Fruit fly (Drosophila melanogaster) whole organism, embryonic: Measurements from ENCODE around the gene Spn28B.

Experiments
- BtbVII ChIP-seq: fragments of 200-800 bp; sonication (Bioruptor generic); optimal IDR thresholded peaks from 3 replicates; lab custom pipeline; 2017; ENCODE audit warnings: missing biosample characterization, mild to moderate bottlenecking, missing genetic modification characterization
- CG12942 ChIP-seq: fragments of 200-800 bp; sonication (Bioruptor generic); optimal IDR thresholded peaks from 3 replicates; lab custom pipeline; 2016; ENCODE audit warnings: missing biosample characterization, missing genetic modification characterization
- CG14441 ChIP-seq: fragments of 200-800 bp; sonication (Bioruptor generic); IDR thresholded peaks from 2 replicates; pipeline ENCODE4 v1.3.6; 2022; ENCODE audit warnings: missing biosample characterization, missing genetic modification characterization
- CG1603 ChIP-seq: fragments of 200-800 bp; sonication (Bioruptor generic); optimal IDR thresholded peaks from 2 replicates; lab custom pipeline; 2019; ENCODE audit warnings: missing biosample characterization, mild to moderate bottlenecking, missing genetic modification characterization, moderate library complexity
- CG16863 ChIP-seq: fragments of 200-800 bp; sonication (Bioruptor generic); optimal IDR thresholded peaks from 3 replicates; lab custom pipeline; 2016; ENCODE audit warnings: missing biosample characterization, missing genetic modification characterization
- CG17612 ChIP-seq: fragments of 200-800 bp; sonication (Bioruptor generic); IDR thresholded peaks from 2 replicates; pipeline ENCODE4 v1.3.6; 2022; ENCODE audit warnings: missing biosample characterization, missing genetic modification characterization
- CG3065 ChIP-seq: fragments of 200-800 bp; sonication (Bioruptor generic); optimal IDR thresholded peaks from 2 replicates; lab custom pipeline; 2016; ENCODE audit warnings: missing biosample characterization, missing genetic modification characterization
- CG4617 ChIP-seq: fragments of 200-800 bp; sonication (Bioruptor generic); optimal IDR thresholded peaks from 3 replicates; lab custom pipeline; 2016; ENCODE audit warnings: missing biosample characterization, missing genetic modification characterization, borderline replicate concordance
- CG7372 ChIP-seq: fragments of 200-800 bp; sonication (Bioruptor generic); IDR thresholded peaks from 2 replicates; pipeline ENCODE4 v1.3.6; 2022; ENCODE audit warnings: missing biosample characterization, missing genetic modification characterization
- CG8388 ChIP-seq: fragments of 200-800 bp; sonication (Bioruptor generic); optimal IDR thresholded peaks from 2 replicates; lab custom pipeline; 2019; ENCODE audit warnings: missing biosample characterization, mild to moderate bottlenecking, missing genetic modification characterization, moderate library complexity
- Dip2 ChIP-seq: fragments of 200-800 bp; sonication (Bioruptor generic); IDR thresholded peaks from 2 replicates; pipeline ENCODE4 v1.3.6; 2022; ENCODE audit warnings: missing biosample characterization, missing genetic modification characterization
- Dip3 ChIP-seq: fragments of 200-800 bp; sonication (Bioruptor generic); optimal IDR thresholded peaks from 3 replicates; lab custom pipeline; 2016; ENCODE audit warnings: missing biosample characterization, missing genetic modification characterization
- Dll ChIP-seq: fragments of 200-800 bp; sonication (Bioruptor generic); IDR thresholded peaks from 4 replicates; pipeline ENCODE4 v1.3.6; 2022; ENCODE audit warnings: missing biosample characterization, missing genetic modification characterization; ENCODE audit not compliant: partially characterized antibody
- Dref ChIP-seq: fragments of 200-800 bp; sonication (Bioruptor generic); IDR thresholded peaks from 2 replicates; pipeline ENCODE4 v1.3.6; 2022; ENCODE audit warnings: missing biosample characterization, missing genetic modification characterization
- ERR ChIP-seq: fragments of 200-800 bp; sonication (Bioruptor generic); optimal IDR thresholded peaks from 2 replicates; lab custom pipeline; 2016; ENCODE audit warnings: missing biosample characterization, missing genetic modification characterization
- Fer1 ChIP-seq: fragments of 200-800 bp; sonication (Bioruptor generic); optimal IDR thresholded peaks from 2 replicates; lab custom pipeline; 2017; ENCODE audit warnings: missing biosample characterization, mild to moderate bottlenecking, missing genetic modification characterization
- HHEX ChIP-seq: fragments of 200-800 bp; sonication (Bioruptor generic); optimal IDR thresholded peaks from 3 replicates; lab custom pipeline; 2017; ENCODE audit warnings: missing biosample characterization, mild to moderate bottlenecking, missing genetic modification characterization, missing genetic modification reagents
- HLH4C ChIP-seq: fragments of 200-800 bp; sonication (Bioruptor generic); IDR thresholded peaks from 3 replicates; pipeline ENCODE4 v1.3.6; 2022; ENCODE audit warnings: missing biosample characterization, missing genetic modification characterization; ENCODE audit not compliant: partially characterized antibody
- Hand ChIP-seq: fragments of 200-800 bp; sonication (Bioruptor generic); optimal IDR thresholded peaks from 2 replicates; lab custom pipeline; 2017; ENCODE audit warnings: mild to moderate bottlenecking, missing biosample characterization, missing genetic modification reagents, missing genetic modification characterization
- Hr3 ChIP-seq: fragments of 200-800 bp; sonication (Bioruptor generic); optimal IDR thresholded peaks from 3 replicates; lab custom pipeline; 2016; ENCODE audit warnings: missing biosample characterization, missing genetic modification characterization
- Hsf ChIP-seq: fragments of 200-800 bp; sonication (Bioruptor generic); optimal IDR thresholded peaks from 3 replicates; lab custom pipeline; 2016; ENCODE audit warnings: missing biosample characterization, missing genetic modification characterization
- Lim3 ChIP-seq: fragments of 200-800 bp; sonication (Bioruptor generic); IDR thresholded peaks from 2 replicates; pipeline ENCODE4 v1.3.6; 2022; ENCODE audit warnings: missing biosample characterization, missing genetic modification characterization
- Mes4 ChIP-seq: fragments of 200-800 bp; sonication (Bioruptor generic); optimal IDR thresholded peaks from 2 replicates; lab custom pipeline; 2016; ENCODE audit warnings: missing biosample characterization, missing genetic modification characterization
- Mrtf ChIP-seq: fragments of 200-800 bp; sonication (Bioruptor generic); IDR thresholded peaks from 3 replicates; pipeline ENCODE4 v1.3.6; 2022; ENCODE audit warnings: missing biosample characterization, missing genetic modification characterization
- Neu2 ChIP-seq: fragments of 200-800 bp; sonication (Bioruptor generic); optimal IDR thresholded peaks from 3 replicates; lab custom pipeline; 2016; ENCODE audit warnings: missing biosample characterization, missing genetic modification characterization, borderline replicate concordance
- Nf-YB ChIP-seq: fragments of 200-800 bp; sonication (Bioruptor generic); optimal IDR thresholded peaks from 3 replicates; lab custom pipeline; 2019; ENCODE audit warnings: missing biosample characterization, mild to moderate bottlenecking, missing genetic modification characterization, moderate library complexity
- Oaz ChIP-seq: fragments of 200-800 bp; sonication (Bioruptor generic); IDR thresholded peaks from 2 replicates; pipeline ENCODE4 v1.3.6; 2022; ENCODE audit warnings: missing biosample characterization, missing genetic modification characterization
- Ravus ChIP-seq: fragments of 200-800 bp; sonication (Bioruptor generic); IDR thresholded peaks from 2 replicates; pipeline ENCODE4 v1.3.6; 2022; ENCODE audit warnings: missing biosample characterization, missing genetic modification characterization
- Sin3A ChIP-seq: fragments of >200 bp; optimal IDR thresholded peaks from 2 replicates; lab custom pipeline; 2018
- Six4 ChIP-seq: fragments of 200-800 bp; sonication (Bioruptor generic); optimal IDR thresholded peaks from 2 replicates; lab custom pipeline; 2016; ENCODE audit warnings: missing biosample characterization, missing genetic modification characterization
- Sry-δ ChIP-seq: fragments of 200-800 bp; sonication (Bioruptor generic); optimal IDR thresholded peaks from 2 replicates; lab custom pipeline; 2016; ENCODE audit warnings: missing biosample characterization, missing genetic modification characterization
- al ChIP-seq: fragments of 200-800 bp; sonication (Bioruptor generic); IDR thresholded peaks from 2 replicates; pipeline ENCODE4 v1.3.6; 2022; ENCODE audit warnings: missing biosample characterization, missing genetic modification characterization
- az2 ChIP-seq: fragments of 200-800 bp; sonication (Bioruptor generic); optimal IDR thresholded peaks from 3 replicates; lab custom pipeline; 2016; ENCODE audit warnings: missing biosample characterization, missing genetic modification characterization
- crc ChIP-seq: fragments of 200-800 bp; sonication (Bioruptor generic); optimal IDR thresholded peaks from 2 replicates; lab custom pipeline; 2016; ENCODE audit warnings: missing biosample characterization, missing genetic modification characterization
- dmrt99B ChIP-seq: fragments of 200-800 bp; sonication (Bioruptor generic); optimal IDR thresholded peaks from 2 replicates; lab custom pipeline; 2018; ENCODE audit warnings: missing biosample characterization, mild to moderate bottlenecking, missing genetic modification characterization, moderate library complexity
- esg ChIP-seq: fragments of 200-800 bp; sonication (Bioruptor generic); conservative IDR thresholded peaks from 2 replicates; pipeline ENCODE4 v1.3.6; 2022; ENCODE audit warnings: missing biosample characterization, missing genetic modification characterization
- hth ChIP-seq: fragments of >200 bp; optimal IDR thresholded peaks from 2 replicates; lab custom pipeline; 2017; ENCODE audit warnings: inconsistent platforms
- lola ChIP-seq, 3 experiments: fragments of >200 bp in 2 of 3; fragments of 200-800 bp in 1 of 3; sonication (Bioruptor generic) in 1 of 3; optimal IDR thresholded peaks; 2 replicates each; lab custom pipeline; 2017 to 2019; ENCODE audit warnings: missing biosample characterization in 3 of 3, missing genetic modification characterization in 3 of 3, mild to moderate bottlenecking in 1 of 3, moderate library complexity in 1 of 3
- nerfin-1 ChIP-seq: fragments of 200-800 bp; sonication (Bioruptor generic); optimal IDR thresholded peaks from 3 replicates; lab custom pipeline; 2019; ENCODE audit warnings: missing biosample characterization, mild to moderate bottlenecking, missing genetic modification characterization, moderate library complexity
- nom ChIP-seq: fragments of 200-800 bp; sonication (Bioruptor generic); optimal IDR thresholded peaks from 2 replicates; lab custom pipeline; 2017; ENCODE audit warnings: missing biosample characterization, missing genetic modification characterization, mild to moderate bottlenecking, moderate library complexity, missing genetic modification reagents
- oc ChIP-seq: fragments of 200-800 bp; sonication (Bioruptor generic); optimal IDR thresholded peaks from 2 replicates; lab custom pipeline; 2018; ENCODE audit warnings: missing biosample characterization, mild to moderate bottlenecking, missing genetic modification characterization, moderate library complexity
- pb ChIP-seq: fragments of 200-800 bp; sonication (Bioruptor generic); optimal IDR thresholded peaks from 3 replicates; lab custom pipeline; 2016; ENCODE audit warnings: missing biosample characterization, missing genetic modification characterization
- sd ChIP-seq: fragments of 200-800 bp; sonication (Bioruptor generic); optimal IDR thresholded peaks from 3 replicates; lab custom pipeline; 2018; ENCODE audit warnings: missing biosample characterization, mild to moderate bottlenecking, missing genetic modification characterization, moderate library complexity
- sens-2 ChIP-seq: fragments of 200-800 bp; sonication (Bioruptor generic); IDR thresholded peaks from 2 replicates; pipeline ENCODE4 v1.3.6; 2022; ENCODE audit warnings: missing biosample characterization, missing genetic modification characterization
- seq ChIP-seq: fragments of 200-800 bp; sonication (Bioruptor generic); IDR thresholded peaks from 2 replicates; pipeline ENCODE4 v1.3.6; 2022; ENCODE audit warnings: missing biosample characterization, missing genetic modification characterization
- sna ChIP-seq: fragments of 200-800 bp; sonication (Bioruptor generic); IDR thresholded peaks from 2 replicates; pipeline ENCODE4 v1.3.6; 2022; ENCODE audit warnings: missing biosample characterization, missing genetic modification characterization; ENCODE audit not compliant: partially characterized antibody
- tio ChIP-seq: fragments of 200-800 bp; sonication (Bioruptor generic); optimal IDR thresholded peaks from 2 replicates; lab custom pipeline; 2017; ENCODE audit warnings: missing biosample characterization, missing genetic modification characterization, inconsistent platforms
- tx ChIP-seq: fragments of 200-800 bp; sonication (Bioruptor generic); optimal IDR thresholded peaks from 2 replicates; lab custom pipeline; 2016; ENCODE audit warnings: missing biosample characterization, missing genetic modification characterization
- vfl ChIP-seq: fragments of 200-800 bp; sonication (Bioruptor generic); optimal IDR thresholded peaks from 2 replicates; lab custom pipeline; 2016; ENCODE audit warnings: missing biosample characterization, missing genetic modification characterization
- wek ChIP-seq: fragments of 200-800 bp; sonication (Bioruptor generic); optimal IDR thresholded peaks from 3 replicates; lab custom pipeline; 2018; ENCODE audit warnings: missing biosample characterization, mild to moderate bottlenecking, missing genetic modification characterization, moderate library complexity
- z ChIP-seq: fragments of 200-800 bp; sonication (Bioruptor generic); IDR thresholded peaks from 3 replicates; pipeline ENCODE4 v1.3.6; 2022; ENCODE audit warnings: missing biosample characterization, missing genetic modification characterization
- zfh2 ChIP-seq: fragments of 200-800 bp; sonication (Bioruptor generic); optimal IDR thresholded peaks from 2 replicates; lab custom pipeline; 2016; ENCODE audit warnings: missing biosample characterization, missing genetic modification characterization

The Spn28B gene

DNA sequence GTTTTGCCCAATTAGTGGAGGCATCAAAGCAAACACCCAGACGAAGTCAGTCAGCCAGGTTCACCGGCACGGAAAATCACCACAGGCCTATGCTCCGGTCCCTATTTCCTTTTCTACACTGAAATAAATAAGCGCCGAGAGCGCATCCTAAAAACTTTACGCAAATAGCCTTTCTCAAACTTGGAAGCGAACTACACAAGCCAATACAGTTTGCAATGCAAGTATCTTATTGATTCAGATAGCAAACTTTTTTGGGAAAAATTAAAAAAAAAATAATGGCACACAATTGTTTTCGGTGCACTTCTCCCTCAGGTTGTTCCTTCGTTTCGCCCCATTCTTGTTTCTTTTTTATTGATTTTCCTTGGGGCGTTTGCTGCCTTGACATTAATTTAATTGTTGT, 16.9 kb upstream of the Spn28B start (continued):
- peak; percentile 62 for TF ChIP-seq Fer1 (GFP tag; lab: Kevin White, UChicago)
- peak; percentile 67 for TF ChIP-seq seq (GFP tag; lab: Robert Waterston, UW)
- peak; percentile 69 for TF ChIP-seq az2
- TF ChIP-seq hth (lab: Kevin White, UChicago): no peak
- TF ChIP-seq Oaz (GFP tag; lab: Robert Waterston, UW): no peak
- TF ChIP-seq CG1603 (tag; lab: Kevin White, UChicago): peak; percentile 42
- TF ChIP-seq Dref (GFP tag; lab: Robert Waterston, UW): no peak
- no peak for TF ChIP-seq sna (GFP tag; lab: Robert Waterston, UW)
- peak; percentile 81 for TF ChIP-seq Hsf (GFP tag; lab: Kevin White, UChicago)
- TF ChIP-seq sd (tag; lab: Kevin White, UChicago): no peak
- TF ChIP-seq zfh2 (GFP tag; lab: Kevin White, UChicago): peak; percentile 44
- no peak for TF ChIP-seq al (GFP tag; lab: Robert Waterston, UW)
- peak; percentile 28 for TF ChIP-seq oc (tag; lab: Kevin White, UChicago)
- TF ChIP-seq Six4 (GFP tag; lab: Kevin White, UChicago): peak; percentile 52
- TF ChIP-seq HLH4C (GFP tag; lab: Robert Waterston, UW): no peak
- peak; percentile 9 for TF ChIP-seq Hand
- TF ChIP-seq nerfin-1: peak; percentile 27
- TF ChIP-seq z (GFP tag; lab: Robert Waterston, UW): no peak
- TF ChIP-seq Nf-YB (GFP tag; lab: Kevin White, UChicago): peak; percentile 1
- TF ChIP-seq CG4617 (GFP tag; lab: Kevin White, UChicago): no peak
- TF ChIP-seq Neu2 (GFP tag; lab: Kevin White, UChicago): peak; percentile 37
- peak; percentile 47 for TF ChIP-seq CG12942 (GFP tag; lab: Kevin White, UChicago)
- TF ChIP-seq crc: peak; percentile 64
- no peak for TF ChIP-seq CG7372 (GFP tag; lab: Robert Waterston, UW)
- TF ChIP-seq Sin3A: no peak
- peak; percentile 10 for TF ChIP-seq vfl (GFP tag; lab: Kevin White, UChicago)
- TF ChIP-seq BtbVII (GFP tag; lab: Kevin White, UChicago): peak; percentile 37
- no peak for TF ChIP-seq Lim3 (GFP tag; lab: Robert Waterston, UW)
- TF ChIP-seq Ravus (GFP tag; lab: Robert Waterston, UW): no peak; the same call in 1 of the 2 replicates
- peak; percentile 35 for TF ChIP-seq Dip3 (GFP tag; lab: Kevin White, UChicago)
- TF ChIP-seq Mes4 (GFP tag; lab: Kevin White, UChicago): peak; percentile 68
- TF ChIP-seq pb: peak; percentile 66
- TF ChIP-seq Sry-δ (GFP tag; lab: Kevin White, UChicago): peak; percentile 31
- no peak for TF ChIP-seq Dip2 (GFP tag; lab: Robert Waterston, UW)
- TF ChIP-seq Dll (GFP tag; lab: Robert Waterston, UW): no peak
- peak; percentile 59 for TF ChIP-seq tio (GFP tag; lab: Kevin White, UChicago)
- TF ChIP-seq wek (GFP tag; lab: Kevin White, UChicago): no peak
- peak; percentile 68 for TF ChIP-seq esg (GFP tag; lab: Robert Waterston, UW)
- TF ChIP-seq CG8388 (GFP tag; lab: Kevin White, UChicago): peak; percentile 57
- TF ChIP-seq Hr3 (GFP tag; lab: Kevin White, UChicago): peak; percentile 57
- TF ChIP-seq CG16863 (GFP tag; lab: Kevin White, UChicago): peak; percentile 73
- peak; percentile 51 for TF ChIP-seq ERR (GFP tag; lab: Kevin White, UChicago)
- peak in 1 of 3 experiments; percentile 80 for TF ChIP-seq lola (GFP tag; optimal IDR thresholded peaks at IDR 0.05; lab: Kevin White, UChicago)
- peak; percentile 34 for TF ChIP-seq CG3065
- peak; percentile 62; the same call in 2 of the 3 replicates for TF ChIP-seq Mrtf (GFP tag; lab: Robert Waterston, UW)
- peak; percentile 45 for TF ChIP-seq tx (GFP tag; lab: Kevin White, UChicago)
- TF ChIP-seq HHEX (GFP tag; lab: Kevin White, UChicago): peak; percentile 1
- TF ChIP-seq nom: no peak
- TF ChIP-seq sens-2: 0 out of 2 replicates have a peak, but pooled peaks have one; percentile 33
- no peak for TF ChIP-seq CG17612 (GFP tag; lab: Robert Waterston, UW)
- TF ChIP-seq CG14441 (GFP tag; lab: Robert Waterston, UW): peak; percentile 63
- peak; percentile 69 for TF ChIP-seq dmrt99B (tag; lab: Kevin White, UChicago)
